Worm (Caenorhabditis elegans): ENCODE data around the gene C48D5.3.

DNA sequence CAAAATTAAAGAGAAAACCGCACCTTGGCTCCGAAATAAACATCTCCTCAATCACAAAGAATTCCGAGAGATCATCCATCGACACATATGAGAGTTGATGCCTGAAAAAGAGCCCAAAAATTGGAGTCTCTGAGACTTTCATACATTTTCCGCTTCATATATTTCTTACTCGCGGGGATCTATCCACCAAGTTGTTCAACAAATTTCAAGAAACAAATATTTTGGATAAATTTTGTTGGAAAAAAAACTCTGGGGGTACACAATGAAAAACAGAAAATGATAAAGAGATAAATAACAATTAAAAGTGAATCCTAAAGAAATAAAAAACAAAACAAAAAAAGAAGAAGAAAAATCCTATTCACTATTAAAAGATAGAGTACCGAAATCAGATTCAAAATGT, 45.5 kb upstream of the C48D5.3 start, which contains the start of gene sel-8:
- TF ChIP-seq ahr-1 (tag; optimal IDR thresholded peaks at IDR 0.05) (no peak), unc-55 (GFP tag; optimal IDR thresholded peaks at IDR 0.05) (no peak), ref-2 (tag; optimal IDR thresholded peaks at IDR 0.05) (no peak), K09A11.1 (tag; optimal IDR thresholded peaks at IDR 0.05; ENCODE audit: insufficient read depth) (no peak), fkh-10 (GFP tag; optimal IDR thresholded peaks at IDR 0.05) (no peak)

All from whole organism, late embryonic.